Worm (Caenorhabditis elegans) whole organism, late embryonic: ENCODE data around the gene phf-15.

ENCODE experiments used
- elt-2 ChIP-seq: sonication (generic microtip); optimal IDR thresholded peaks from 2 replicates; lab custom pipeline; 2016; ENCODE audit warnings: missing genetic modification reagents, missing genetic modification characterization, missing compliant biosample characterization
- mec-3 ChIP-seq: sonication (generic microtip); optimal IDR thresholded peaks from 2 replicates; lab custom pipeline; 2016; ENCODE audit warnings: borderline replicate concordance, missing genetic modification characterization, missing compliant biosample characterization
- syd-9 ChIP-seq: sonication (generic microtip); optimal IDR thresholded peaks from 2 replicates; lab custom pipeline; 2016; ENCODE audit warnings: mild to moderate bottlenecking, missing genetic modification characterization, moderate library complexity, missing compliant biosample characterization

ce11 chrIII:3281860-3282358 lies 40.7 kb upstream of the phf-15 start, which contains the start of gene mfsd-8:
- TF ChIP-seq elt-2 (tag; lab: Kevin White, UChicago) (no peak), mec-3 (tag; lab: Kevin White, UChicago) (no peak), syd-9 (tag; lab: Kevin White, UChicago) (no peak)
